Fruit fly (Drosophila melanogaster): ENCODE results near the gene TM9SF4.

TM9SF4 gene

DNA sequence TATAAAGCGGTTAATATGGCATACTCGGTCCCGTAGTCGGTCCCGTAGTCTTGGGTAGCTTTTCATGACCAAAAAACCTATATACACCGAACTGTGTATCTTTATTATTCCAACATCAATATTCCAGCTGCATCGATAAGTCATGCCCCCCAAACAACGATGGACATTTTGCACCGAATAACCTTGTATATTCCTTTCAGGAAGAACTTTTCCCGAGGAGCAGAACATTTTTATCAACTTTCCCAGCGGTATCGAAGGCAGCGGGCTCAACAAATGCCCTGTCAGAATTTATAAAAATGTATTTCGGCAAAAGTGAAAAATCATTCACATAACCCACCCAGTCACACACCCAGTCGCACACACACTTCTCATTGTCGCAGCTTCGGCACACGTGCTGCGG, at the start of gene TM9SF4:
Gene TM9SF4 (plus strand): TSS at position 301 of the 400 bp plus-strand sequence.
- TF ChIP-seq toe (GFP tag; optimal IDR thresholded peaks at IDR 0.05) (no peak), CG7045 (GFP tag; optimal IDR thresholded peaks at IDR 0.05) (no peak), Hr96 (GFP tag; optimal IDR thresholded peaks at IDR 0.05) (no peak), Mnt (GFP tag; optimal IDR thresholded peaks at IDR 0.05) (no peak), CG1620 (GFP tag; optimal IDR thresholded peaks at IDR 0.05) (no peak), CG33017 (tag; optimal IDR thresholded peaks at IDR 0.05) (no peak), cnc (optimal IDR thresholded peaks at IDR 0.05) (no peak), tj (GFP tag; optimal IDR thresholded peaks at IDR 0.05) (no peak), pad (GFP tag; optimal IDR thresholded peaks at IDR 0.05) (no peak), CG14711 (tag; optimal IDR thresholded peaks at IDR 0.05) (no peak), CG5204 (GFP tag; optimal IDR thresholded peaks at IDR 0.05) (no peak)

DNA sequence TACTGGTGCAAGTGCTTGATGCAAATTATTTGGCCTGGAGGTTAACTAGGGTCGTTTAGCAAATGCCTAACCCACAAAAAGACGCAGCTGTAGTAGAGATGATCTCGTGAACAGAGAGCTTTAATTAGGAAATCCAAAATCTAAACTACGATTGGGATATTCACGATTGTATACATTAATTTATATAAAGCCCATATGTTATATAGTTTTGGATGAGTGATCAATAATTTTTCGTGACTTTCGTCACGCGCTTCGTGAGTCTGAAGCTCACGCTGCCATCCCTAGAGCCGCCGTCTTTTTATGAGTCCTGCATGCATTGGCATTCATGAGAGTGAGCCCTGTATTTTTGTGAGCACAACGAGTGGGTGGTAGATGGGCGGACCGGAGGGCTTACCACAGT, 47.7 kb upstream of the TM9SF4 start:
- no peak for TF ChIP-seq cic (GFP tag; optimal IDR thresholded peaks at IDR 0.05)

- TF ChIP-seq pad (GFP tag; optimal IDR thresholded peaks at IDR 0.05) (no peak), CG11617 (GFP tag; optimal IDR thresholded peaks at IDR 0.05) (no peak), cic (GFP tag; optimal IDR thresholded peaks at IDR 0.05) (no peak), CG7045 (GFP tag; optimal IDR thresholded peaks at IDR 0.05) (no peak), kay (GFP tag; ENCODE audit: borderline replicate concordance) (no peak), Mnt (GFP tag; optimal IDR thresholded peaks at IDR 0.05) (no peak), Hr96 (GFP tag; optimal IDR thresholded peaks at IDR 0.05) (no peak), Clk (GFP tag; optimal IDR thresholded peaks at IDR 0.05) (no peak), cnc (optimal IDR thresholded peaks at IDR 0.05) (no peak), bab1 (GFP tag; optimal IDR thresholded peaks at IDR 0.05) (no peak), CG1620 (GFP tag; optimal IDR thresholded peaks at IDR 0.05) (no peak), CG33017 (tag; optimal IDR thresholded peaks at IDR 0.05) (no peak), CG5204 (GFP tag; optimal IDR thresholded peaks at IDR 0.05) (no peak), CG12768 (GFP tag; optimal IDR thresholded peaks at IDR 0.05) (no peak), tj (GFP tag; optimal IDR thresholded peaks at IDR 0.05) (no peak)
Observed at dm6 chr2L:13707915-13708314, 38.8 kb upstream of the TM9SF4 start, which contains the start of gene Gpo3. Gene Gpo3, plus strand, starts transcription at chr2L:13708215.

dm6 chr2L:13717121-13717520, 29.6 kb upstream of the TM9SF4 start, which contains the start of gene DIP-kappa:
Gene DIP-kappa, minus strand, starts transcription at chr2L:13717320.
- TF ChIP-seq toe (GFP tag; optimal IDR thresholded peaks at IDR 0.05) (no peak), Crg-1 (GFP tag; optimal IDR thresholded peaks at IDR 0.05) (no peak), CG12768 (GFP tag; optimal IDR thresholded peaks at IDR 0.05) (no peak), CG5204 (GFP tag; optimal IDR thresholded peaks at IDR 0.05) (no peak), cic (GFP tag; optimal IDR thresholded peaks at IDR 0.05) (no peak), CG14711 (tag; optimal IDR thresholded peaks at IDR 0.05) (no peak)

DNA sequence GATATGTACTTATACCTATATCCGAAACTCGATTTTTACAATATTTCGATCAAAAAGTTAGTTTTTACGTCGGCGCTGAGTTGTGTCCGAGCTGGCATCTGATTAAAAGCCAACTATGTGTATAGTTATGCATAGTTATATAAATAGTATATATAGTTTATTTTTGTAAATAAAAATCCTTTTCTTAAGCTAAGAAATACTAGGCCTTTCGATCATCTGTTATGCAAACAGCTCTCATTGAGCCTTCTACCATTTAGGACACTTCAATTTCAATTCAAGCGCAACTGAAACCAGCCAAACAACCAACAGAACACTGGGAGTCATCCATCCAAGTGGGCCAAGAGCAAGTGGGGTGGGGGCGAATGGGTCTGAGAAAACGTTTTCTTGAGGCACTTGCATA, 23.2 kb upstream of the TM9SF4 start, which contains the start of gene CG9014:
Gene CG9014 (minus strand): TSS at position 101 of the 400 bp plus-strand sequence.
- TF ChIP-seq pad (GFP tag; optimal IDR thresholded peaks at IDR 0.05): no peak
- TF ChIP-seq cnc (optimal IDR thresholded peaks at IDR 0.05): no peak
- TF ChIP-seq CG33017 (tag; optimal IDR thresholded peaks at IDR 0.05): no peak
- TF ChIP-seq CG12768 (GFP tag; optimal IDR thresholded peaks at IDR 0.05): no peak
- TF ChIP-seq toe (GFP tag; optimal IDR thresholded peaks at IDR 0.05): no peak
- no peak for TF ChIP-seq ovo (GFP tag; optimal IDR thresholded peaks at IDR 0.05)
- no peak for TF ChIP-seq Hr96 (GFP tag; optimal IDR thresholded peaks at IDR 0.05)
- no peak for TF ChIP-seq CG14711 (tag; optimal IDR thresholded peaks at IDR 0.05)
- TF ChIP-seq bab1 (GFP tag; optimal IDR thresholded peaks at IDR 0.05): no peak
- no peak for TF ChIP-seq CG11617 (GFP tag; optimal IDR thresholded peaks at IDR 0.05)
- no peak for TF ChIP-seq tj (GFP tag; optimal IDR thresholded peaks at IDR 0.05)
- TF ChIP-seq CG7101 (tag; optimal IDR thresholded peaks at IDR 0.05): no peak
- TF ChIP-seq Mnt (GFP tag; optimal IDR thresholded peaks at IDR 0.05): no peak
- no peak for TF ChIP-seq cic (GFP tag; optimal IDR thresholded peaks at IDR 0.05)
- no peak for TF ChIP-seq CG1620 (GFP tag; optimal IDR thresholded peaks at IDR 0.05)
- no peak for TF ChIP-seq CG7045 (GFP tag; optimal IDR thresholded peaks at IDR 0.05)
- TF ChIP-seq CG5204 (GFP tag; optimal IDR thresholded peaks at IDR 0.05): no peak
- TF ChIP-seq kay (GFP tag; ENCODE audit: borderline replicate concordance): no peak
- TF ChIP-seq Clk (GFP tag; optimal IDR thresholded peaks at IDR 0.05): no peak

- TF ChIP-seq Mnt (GFP tag; optimal IDR thresholded peaks at IDR 0.05) (no peak), CG11617 (GFP tag; optimal IDR thresholded peaks at IDR 0.05) (no peak), CG1620 (GFP tag; optimal IDR thresholded peaks at IDR 0.05) (no peak), kay (GFP tag; ENCODE audit: borderline replicate concordance) (no peak), Clk (GFP tag; optimal IDR thresholded peaks at IDR 0.05) (no peak), CG14711 (tag; optimal IDR thresholded peaks at IDR 0.05) (no peak), cnc (optimal IDR thresholded peaks at IDR 0.05) (no peak), toe (GFP tag; optimal IDR thresholded peaks at IDR 0.05) (no peak), CG33017 (tag; optimal IDR thresholded peaks at IDR 0.05) (no peak), bab1 (GFP tag; optimal IDR thresholded peaks at IDR 0.05) (no peak), CG7045 (GFP tag; optimal IDR thresholded peaks at IDR 0.05) (no peak)
Observed at dm6 chr2L:13732287-13732686, 14.5 kb upstream of the TM9SF4 start.

- no peak for TF ChIP-seq CG14711 (tag; optimal IDR thresholded peaks at IDR 0.05)
- TF ChIP-seq kay (GFP tag; ENCODE audit: borderline replicate concordance): no peak
- no peak for TF ChIP-seq CG7045 (GFP tag; optimal IDR thresholded peaks at IDR 0.05)
- no peak for TF ChIP-seq CG1620 (GFP tag; optimal IDR thresholded peaks at IDR 0.05)
- TF ChIP-seq ovo (GFP tag; optimal IDR thresholded peaks at IDR 0.05): no peak
- TF ChIP-seq Mnt (GFP tag; optimal IDR thresholded peaks at IDR 0.05): no peak
- TF ChIP-seq pad (GFP tag; optimal IDR thresholded peaks at IDR 0.05): no peak
- TF ChIP-seq cnc (optimal IDR thresholded peaks at IDR 0.05): no peak
- no peak for TF ChIP-seq Hr96 (GFP tag; optimal IDR thresholded peaks at IDR 0.05)
- TF ChIP-seq CG11617 (GFP tag; optimal IDR thresholded peaks at IDR 0.05): no peak
- TF ChIP-seq Crg-1 (GFP tag; optimal IDR thresholded peaks at IDR 0.05): no peak
- no peak for TF ChIP-seq CG33017 (tag; optimal IDR thresholded peaks at IDR 0.05)
- TF ChIP-seq cic (GFP tag; optimal IDR thresholded peaks at IDR 0.05): no peak
- no peak for TF ChIP-seq toe (GFP tag; optimal IDR thresholded peaks at IDR 0.05)
- TF ChIP-seq Clk (GFP tag; optimal IDR thresholded peaks at IDR 0.05): no peak
- TF ChIP-seq CG7101 (tag; optimal IDR thresholded peaks at IDR 0.05): no peak
- no peak for TF ChIP-seq tj (GFP tag; optimal IDR thresholded peaks at IDR 0.05)
- no peak for TF ChIP-seq CG12768 (GFP tag; optimal IDR thresholded peaks at IDR 0.05)
- no peak for TF ChIP-seq bab1 (GFP tag; optimal IDR thresholded peaks at IDR 0.05)
- no peak for TF ChIP-seq CG5204 (GFP tag; optimal IDR thresholded peaks at IDR 0.05)
Observed at dm6 chr2L:13735838-13736237, 10.9 kb upstream of the TM9SF4 start, which contains the start of gene nur. Gene nur, plus strand, starts transcription at chr2L:13736138.

Measured in whole organism, adult.